Worm (Caenorhabditis elegans): ENCODE measurements around the gene F59C12.3.

ce11 chrX:16641678-16642077, 32.4 kb upstream of the F59C12.3 start:
- TF ChIP-seq snpc-4 (tag; optimal IDR thresholded peaks at IDR 0.05) (no peak), mls-2 (tag; optimal IDR thresholded peaks at IDR 0.05) (no peak), unc-62 (GFP tag; optimal IDR thresholded peaks at IDR 0.05) (no peak)
